Worm (Caenorhabditis elegans): ENCODE results near the gene srd-13.

DNA sequence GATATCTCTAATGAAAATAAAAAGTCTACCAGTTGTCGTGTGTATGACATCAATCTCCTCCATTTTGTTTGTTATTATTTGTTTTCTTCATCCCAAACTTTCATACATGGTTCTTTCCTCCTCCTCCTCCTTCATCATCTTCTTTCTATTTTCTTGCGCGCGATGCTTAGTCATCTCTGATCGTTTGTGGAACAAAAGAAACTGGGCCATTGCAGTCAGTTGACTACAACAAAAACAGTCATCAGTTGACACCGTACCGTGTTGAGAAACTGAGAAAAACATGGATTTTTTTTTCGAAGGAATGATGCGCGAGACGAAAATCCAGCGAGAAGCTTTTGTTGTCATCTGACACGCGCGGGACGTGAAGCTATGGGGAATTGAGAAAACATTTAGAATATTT is 30.2 kb downstream of the srd-13 start:
- TF ChIP-seq him-1 (tag; optimal IDR thresholded peaks at IDR 0.05) (no peak), dao-5 (tag; optimal IDR thresholded peaks at IDR 0.05) (no peak)
